Worm (Caenorhabditis elegans) whole organism, late embryonic: ENCODE measurements around the gene T24C12.3.

Experiments used
- ama-1 ChIP-seq: fragments of 150-350 bp; optimal IDR thresholded peaks from 2 replicates; lab custom pipeline; 2014
- ceh-31 ChIP-seq: sonication (generic microtip); optimal IDR thresholded peaks from 2 replicates; lab custom pipeline; 2016; ENCODE audit warnings: missing genetic modification characterization, missing compliant biosample characterization
- ceh-48 ChIP-seq: sonication (generic microtip); optimal IDR thresholded peaks from 2 replicates; lab custom pipeline; 2016; ENCODE audit warnings: missing genetic modification characterization, inconsistent platforms, missing compliant biosample characterization
- fkh-10 ChIP-seq: fragments of 150-350 bp; optimal IDR thresholded peaks from 2 replicates; lab custom pipeline; 2014; ENCODE audit warnings: missing biosample characterization, missing genetic modification reagents, missing genetic modification characterization
- hlh-15 ChIP-seq: sonication (generic microtip); optimal IDR thresholded peaks from 2 replicates; lab custom pipeline; 2016; ENCODE audit warnings: missing genetic modification characterization, missing compliant biosample characterization
- odd-2 ChIP-seq: sonication (generic microtip); optimal IDR thresholded peaks from 2 replicates; lab custom pipeline; 2017; ENCODE audit warnings: antibody characterized with exemption, mild to moderate bottlenecking, missing genetic modification characterization, missing compliant biosample characterization
- pag-3 ChIP-seq: sonication (generic microtip); optimal IDR thresholded peaks from 2 replicates; lab custom pipeline; 2016; ENCODE audit warnings: missing compliant biosample characterization, missing genetic modification characterization, borderline replicate concordance
- pha-4 ChIP-seq: fragments of 150-350 bp; optimal IDR thresholded peaks from 2 replicates; lab custom pipeline; 2018; ENCODE audit warnings: missing biosample characterization, missing genetic modification reagents, missing genetic modification characterization
- pqm-1 ChIP-seq: sonication (generic microtip); optimal IDR thresholded peaks from 2 replicates; lab custom pipeline; 2016; ENCODE audit warnings: missing genetic modification characterization, missing compliant biosample characterization
- tbx-7 ChIP-seq: sonication (generic microtip); optimal IDR thresholded peaks from 2 replicates; lab custom pipeline; 2016; ENCODE audit warnings: missing genotype, missing genetic modification characterization, missing compliant biosample characterization
- unc-42 ChIP-seq: sonication (generic microtip); optimal IDR thresholded peaks from 2 replicates; lab custom pipeline; 2016; ENCODE audit warnings: missing genotype, missing genetic modification characterization, missing compliant biosample characterization
- unc-55 ChIP-seq: sonication (generic microtip); optimal IDR thresholded peaks from 2 replicates; lab custom pipeline; 2017; ENCODE audit warnings: missing biosample characterization, missing genetic modification reagents, missing genetic modification characterization
- unc-86 ChIP-seq: sonication (generic microtip); optimal IDR thresholded peaks from 2 replicates; lab custom pipeline; 2016; ENCODE audit warnings: missing genetic modification characterization, missing compliant biosample characterization

DNA sequence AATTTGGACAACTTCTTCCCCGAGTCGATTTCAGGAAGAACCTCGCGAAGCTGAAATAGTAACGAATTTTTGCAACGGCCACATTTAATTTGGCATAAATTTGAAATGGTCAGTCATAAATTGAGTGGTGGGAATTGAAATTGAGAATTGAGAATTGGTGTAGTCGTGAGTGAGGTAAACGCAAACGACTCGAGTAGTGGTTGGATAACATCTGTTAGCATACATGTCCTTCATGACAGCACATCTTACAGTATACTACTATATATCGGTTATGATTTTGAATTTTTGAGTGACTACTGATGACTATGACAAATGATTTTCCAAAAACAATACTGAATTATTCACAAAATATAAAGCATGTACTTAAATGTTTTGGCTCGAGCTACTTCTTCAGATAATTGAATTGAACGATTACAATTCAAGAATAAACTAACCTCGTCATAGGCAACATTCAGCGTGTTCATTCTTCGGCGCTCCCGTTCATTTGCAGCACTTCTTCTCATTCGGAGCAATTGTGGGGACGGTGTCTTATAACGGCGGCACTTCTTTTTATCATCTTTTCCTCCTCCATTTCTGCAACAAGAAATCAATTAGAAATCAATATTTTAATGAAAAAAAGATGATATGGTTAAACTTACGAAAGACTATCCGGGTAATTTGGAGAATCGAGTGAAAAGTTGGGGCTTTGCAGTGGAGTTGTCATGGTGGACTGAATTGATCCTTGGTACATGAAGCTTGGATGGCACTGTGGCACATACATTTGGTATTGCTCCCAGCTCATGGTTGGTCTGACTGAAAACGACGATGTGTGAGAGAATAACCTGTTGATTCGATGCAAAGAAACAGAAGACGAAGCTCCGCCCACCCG is 25.8 kb upstream of the T24C12.3 start, which contains the start of gene lin-32:
- TF ChIP-seq pha-4 (no peak), fkh-10 (GFP tag; lab: Kevin White, UChicago) (no peak), ama-1 (no peak), hlh-15 (tag; lab: Kevin White, UChicago) (no peak), ceh-48 (tag; lab: Kevin White, UChicago) (no peak), odd-2 (tag; lab: Kevin White, UChicago) (no peak), pqm-1 (tag; lab: Kevin White, UChicago) (no peak), unc-55 (no peak), pag-3 (no peak), tbx-7 (no peak), unc-86 (tag; lab: Kevin White, UChicago) (no peak), unc-42 (tag; lab: Kevin White, UChicago) (no peak), ceh-31 (tag; lab: Kevin White, UChicago) (no peak)
